Fruit fly (Drosophila melanogaster): ENCODE measurements around the gene Gyc76C.

Gene Gyc76C

dm6 chr3L:19833227-19833626, 39.9 kb upstream of the Gyc76C start (continued):
- TF ChIP-seq D (optimal IDR thresholded peaks at IDR 0.05) (no peak), D (GFP tag; optimal IDR thresholded peaks at IDR 0.05) (no peak), CG6854 (GFP tag; optimal IDR thresholded peaks at IDR 0.05) (no peak), caup (GFP tag; optimal IDR thresholded peaks at IDR 0.05; ENCODE audit: severe bottlenecking) (no peak), HLH3B (GFP tag; IDR thresholded peaks at IDR 0.05) (no peak), Med (GFP tag) (peak; percentile 60), CG32767 (GFP tag; IDR thresholded peaks at IDR 0.05) (no peak), pum (GFP tag; optimal IDR thresholded peaks at IDR 0.05) (no peak), pfk (GFP tag; optimal IDR thresholded peaks at IDR 0.05) (peak; percentile 16), yki (optimal IDR thresholded peaks at IDR 0.05) (no peak), CG12104 (GFP tag; optimal IDR thresholded peaks at IDR 0.05) (no peak), Elba2 (GFP tag; optimal IDR thresholded peaks at IDR 0.05) (no peak), CG4360 (GFP tag; IDR thresholded peaks at IDR 0.05) (0 out of 2 replicates have a peak, but pooled peaks have one; percentile 13), Dref (GFP tag; IDR thresholded peaks at IDR 0.05) (no peak), cg (GFP tag; optimal IDR thresholded peaks at IDR 0.05) (peak; percentile 42), trem (tag; optimal IDR thresholded peaks at IDR 0.05) (no peak), oc (tag; optimal IDR thresholded peaks at IDR 0.05) (no peak), CG18476 (GFP tag; optimal IDR thresholded peaks at IDR 0.05) (no peak), onecut (GFP tag; IDR thresholded peaks at IDR 0.05) (peak; percentile 98), CG17359 (tag; optimal IDR thresholded peaks at IDR 0.05) (no peak), slp2 (GFP tag; optimal IDR thresholded peaks at IDR 0.05) (no peak), HmgZ (tag; optimal IDR thresholded peaks at IDR 0.05) (no peak), Lim3 (GFP tag; IDR thresholded peaks at IDR 0.05) (no peak), Side (GFP tag; optimal IDR thresholded peaks at IDR 0.05) (no peak), nom (GFP tag; optimal IDR thresholded peaks at IDR 0.05) (peak; percentile 48), CG1792 (GFP tag; optimal IDR thresholded peaks at IDR 0.05) (no peak), zfh2 (GFP tag; optimal IDR thresholded peaks at IDR 0.05) (no peak), Fer2 (tag; optimal IDR thresholded peaks at IDR 0.05) (no peak), CG1647 (GFP tag; optimal IDR thresholded peaks at IDR 0.05) (no peak), CG3065 (GFP tag; optimal IDR thresholded peaks at IDR 0.05) (no peak), dati (GFP tag; IDR thresholded peaks at IDR 0.05) (no peak), gsb (GFP tag; IDR thresholded peaks at IDR 0.05) (no peak), CG11456 (GFP tag; IDR thresholded peaks at IDR 0.05) (no peak), CG7271 (tag; optimal IDR thresholded peaks at IDR 0.05) (no peak), CG15479 (GFP tag; optimal IDR thresholded peaks at IDR 0.05) (no peak), CG11695 (GFP tag; IDR thresholded peaks at IDR 0.05) (no peak), Stat92E (GFP tag; optimal IDR thresholded peaks at IDR 0.05) (no peak), grau (tag; optimal IDR thresholded peaks at IDR 0.05) (peak; percentile 66), sim (GFP tag; IDR thresholded peaks at IDR 0.05) (peak; percentile 28; the same call in 1 of the 2 replicates), CG8281 (tag; optimal IDR thresholded peaks at IDR 0.05) (no peak), Sin3A (optimal IDR thresholded peaks at IDR 0.05) (no peak), ap (GFP tag; IDR thresholded peaks at IDR 0.05) (no peak), MBD-R2 (GFP tag; IDR thresholded peaks at IDR 0.05) (peak; percentile 28; the same call in 1 of the 2 replicates), CG2199 (GFP tag; IDR thresholded peaks at IDR 0.05) (no peak), Trl (optimal IDR thresholded peaks at IDR 0.05) (peak; percentile 62 to 70), Trl (GFP tag; optimal IDR thresholded peaks at IDR 0.05) (no peak), Dfd (GFP tag; optimal IDR thresholded peaks at IDR 0.05) (no peak), CG10209 (GFP tag; optimal IDR thresholded peaks at IDR 0.05) (no peak), CG17186 (GFP tag; optimal IDR thresholded peaks at IDR 0.05) (no peak), crp (GFP tag; optimal IDR thresholded peaks at IDR 0.05) (peak in 1 of 2 experiments; percentile 17), hkb (optimal IDR thresholded peaks at IDR 0.05) (no peak), hkb (GFP tag; IDR thresholded peaks at IDR 0.05) (no peak), lilli (GFP tag; optimal IDR thresholded peaks at IDR 0.05) (no peak), CG7786 (GFP tag; optimal IDR thresholded peaks at IDR 0.05) (no peak)
